Worm (Caenorhabditis elegans) whole organism, late embryonic: Measurements from ENCODE around the gene ZC404.15.

Experiments used
- C38D4.7 ChIP-seq: fragments of 200-800 bp; sonication (Bioruptor generic); optimal IDR thresholded peaks from 2 replicates; lab custom pipeline; 2018; ENCODE audit warnings: mild to moderate bottlenecking, missing genetic modification characterization, moderate library complexity, missing compliant biosample characterization
- F13H6.1 ChIP-seq: sonication (generic microtip); optimal IDR thresholded peaks from 2 replicates; lab custom pipeline; 2016; ENCODE audit warnings: missing genetic modification characterization, missing compliant biosample characterization
- K02D7.2 ChIP-seq: sonication (generic microtip); optimal IDR thresholded peaks from 2 replicates; lab custom pipeline; 2017; ENCODE audit warnings: mild to moderate bottlenecking, missing genetic modification characterization, missing compliant biosample characterization
- K09A11.1 ChIP-seq: sonication (generic microtip); optimal IDR thresholded peaks from 2 replicates; lab custom pipeline; 2017; ENCODE audit warnings: antibody characterized with exemption, mild to moderate bottlenecking, missing genetic modification characterization, missing compliant biosample characterization; ENCODE audit not compliant: insufficient read depth
- ama-1 ChIP-seq: fragments of 150-350 bp; optimal IDR thresholded peaks from 2 replicates; lab custom pipeline; 2014
- ceh-14 ChIP-seq: sonication (generic microtip); optimal IDR thresholded peaks from 2 replicates; lab custom pipeline; 2016; ENCODE audit warnings: missing genotype, missing genetic modification characterization, missing compliant biosample characterization
- ceh-18 ChIP-seq: sonication (generic microtip); optimal IDR thresholded peaks from 2 replicates; lab custom pipeline; 2016; ENCODE audit warnings: missing genetic modification characterization, missing compliant biosample characterization
- ceh-19 ChIP-seq: fragments of 200-800 bp; sonication (Bioruptor generic); optimal IDR thresholded peaks from 2 replicates; lab custom pipeline; 2018; ENCODE audit warnings: mild to moderate bottlenecking, missing genetic modification characterization, missing compliant biosample characterization
- ceh-2 ChIP-seq: sonication (generic microtip); optimal IDR thresholded peaks from 2 replicates; lab custom pipeline; 2016; ENCODE audit warnings: missing genotype, missing genetic modification characterization, missing compliant biosample characterization
- ceh-22 ChIP-seq: sonication (generic microtip); optimal IDR thresholded peaks from 2 replicates; lab custom pipeline; 2017; ENCODE audit warnings: missing biosample characterization, missing genetic modification characterization
- ceh-24 ChIP-seq: sonication (generic microtip); optimal IDR thresholded peaks from 2 replicates; lab custom pipeline; 2016; ENCODE audit warnings: mild to moderate bottlenecking, missing genetic modification characterization, missing compliant biosample characterization
- ceh-30 ChIP-seq: fragments of 150-350 bp; optimal IDR thresholded peaks from 2 replicates; lab custom pipeline; 2014; ENCODE audit warnings: missing biosample characterization, missing genetic modification characterization
- ceh-31 ChIP-seq: sonication (generic microtip); optimal IDR thresholded peaks from 2 replicates; lab custom pipeline; 2016; ENCODE audit warnings: missing genetic modification characterization, missing compliant biosample characterization
- ceh-34 ChIP-seq: sonication (generic microtip); optimal IDR thresholded peaks from 2 replicates; lab custom pipeline; 2016; ENCODE audit warnings: mild to moderate bottlenecking, missing genetic modification characterization, missing compliant biosample characterization
- ceh-48 ChIP-seq: sonication (generic microtip); optimal IDR thresholded peaks from 2 replicates; lab custom pipeline; 2016; ENCODE audit warnings: missing genetic modification characterization, inconsistent platforms, missing compliant biosample characterization
- dmd-4 ChIP-seq: sonication (generic microtip); optimal IDR thresholded peaks from 2 replicates; lab custom pipeline; 2016; ENCODE audit warnings: borderline replicate concordance, missing genetic modification characterization, missing compliant biosample characterization
- elt-4 ChIP-seq: sonication (generic microtip); optimal IDR thresholded peaks from 2 replicates; lab custom pipeline; 2016; ENCODE audit warnings: missing genetic modification characterization, missing compliant biosample characterization
- eyg-1 ChIP-seq: sonication (generic microtip); optimal IDR thresholded peaks from 2 replicates; lab custom pipeline; 2016; ENCODE audit warnings: missing genotype, missing genetic modification characterization, missing compliant biosample characterization
- fax-1 ChIP-seq: sonication (generic microtip); optimal IDR thresholded peaks from 2 replicates; lab custom pipeline; 2016; ENCODE audit warnings: missing genotype, missing genetic modification characterization, missing compliant biosample characterization
- fkh-10 ChIP-seq: fragments of 150-350 bp; optimal IDR thresholded peaks from 2 replicates; lab custom pipeline; 2014; ENCODE audit warnings: missing biosample characterization, missing genetic modification reagents, missing genetic modification characterization
- gmeb-2 ChIP-seq: sonication (generic microtip); optimal IDR thresholded peaks from 2 replicates; lab custom pipeline; 2016; ENCODE audit warnings: missing genetic modification characterization, inconsistent platforms, missing compliant biosample characterization
- hlh-13 ChIP-seq: fragments of 200-800 bp; sonication (Bioruptor generic); optimal IDR thresholded peaks from 2 replicates; lab custom pipeline; 2018; ENCODE audit warnings: mild to moderate bottlenecking, missing genetic modification characterization, missing compliant biosample characterization
- hlh-8 ChIP-seq: sonication (generic microtip); optimal IDR thresholded peaks from 2 replicates; lab custom pipeline; 2016; ENCODE audit warnings: missing genotype, missing genetic modification characterization, missing compliant biosample characterization
- lim-6 ChIP-seq: sonication (generic microtip); optimal IDR thresholded peaks from 2 replicates; lab custom pipeline; 2016; ENCODE audit warnings: missing genetic modification characterization, missing compliant biosample characterization
- mec-3 ChIP-seq: sonication (generic microtip); optimal IDR thresholded peaks from 2 replicates; lab custom pipeline; 2016; ENCODE audit warnings: borderline replicate concordance, missing genetic modification characterization, missing compliant biosample characterization
- nfya-1 ChIP-seq: sonication (generic microtip); optimal IDR thresholded peaks from 2 replicates; lab custom pipeline; 2017; ENCODE audit warnings: missing genetic modification characterization, mild to moderate bottlenecking, missing compliant biosample characterization, antibody characterized with exemption, moderate library complexity
- nhr-232 ChIP-seq: sonication (generic microtip); optimal IDR thresholded peaks from 2 replicates; lab custom pipeline; 2016; ENCODE audit warnings: missing genetic modification characterization, missing compliant biosample characterization
- odd-2 ChIP-seq: sonication (generic microtip); optimal IDR thresholded peaks from 2 replicates; lab custom pipeline; 2017; ENCODE audit warnings: antibody characterized with exemption, mild to moderate bottlenecking, missing genetic modification characterization, missing compliant biosample characterization
- pat-9 ChIP-seq: fragments of 200-800 bp; sonication (Bioruptor generic); optimal IDR thresholded peaks from 2 replicates; lab custom pipeline; 2018; ENCODE audit warnings: mild to moderate bottlenecking, missing genetic modification characterization, moderate library complexity, missing compliant biosample characterization
- pax-1 ChIP-seq: fragments of 150-350 bp; optimal IDR thresholded peaks from 2 replicates; lab custom pipeline; 2014; ENCODE audit warnings: missing biosample characterization, missing genetic modification characterization
- pha-2 ChIP-seq: sonication (generic microtip); optimal IDR thresholded peaks from 2 replicates; lab custom pipeline; 2017; ENCODE audit warnings: mild to moderate bottlenecking, missing genetic modification characterization, missing compliant biosample characterization
- pqm-1 ChIP-seq: sonication (generic microtip); optimal IDR thresholded peaks from 2 replicates; lab custom pipeline; 2016; ENCODE audit warnings: missing genetic modification characterization, missing compliant biosample characterization
- pros-1 ChIP-seq: fragments of 150-350 bp; optimal IDR thresholded peaks from 2 replicates; lab custom pipeline; 2014; ENCODE audit warnings: missing biosample characterization, missing genetic modification reagents, missing genetic modification characterization
- tbx-2 ChIP-seq: sonication (generic microtip); optimal IDR thresholded peaks from 2 replicates; lab custom pipeline; 2016; ENCODE audit warnings: missing genetic modification characterization, missing compliant biosample characterization
- unc-3 ChIP-seq, 2 experiments: fragments of 200-800 bp in 1 of 2; sonication (Bioruptor generic) in 1 of 2; sonication (generic microtip) in 1 of 2; conservative IDR thresholded peaks in 1 of 2; optimal IDR thresholded peaks in 1 of 2; 2 replicates each; pipeline versions ENCODE4 v1.3.6 to Lab custom; 2016 to 2022; ENCODE audit warnings: missing compliant biosample characterization in 2 of 2, missing genetic modification characterization in 2 of 2, missing genetic modification reagents in 1 of 2
- unc-42 ChIP-seq: sonication (generic microtip); optimal IDR thresholded peaks from 2 replicates; lab custom pipeline; 2016; ENCODE audit warnings: missing genotype, missing genetic modification characterization, missing compliant biosample characterization
- unc-55 ChIP-seq: sonication (generic microtip); optimal IDR thresholded peaks from 2 replicates; lab custom pipeline; 2017; ENCODE audit warnings: missing biosample characterization, missing genetic modification reagents, missing genetic modification characterization
- unc-86 ChIP-seq: sonication (generic microtip); optimal IDR thresholded peaks from 2 replicates; lab custom pipeline; 2016; ENCODE audit warnings: missing genetic modification characterization, missing compliant biosample characterization

Gene ZC404.15

DNA sequence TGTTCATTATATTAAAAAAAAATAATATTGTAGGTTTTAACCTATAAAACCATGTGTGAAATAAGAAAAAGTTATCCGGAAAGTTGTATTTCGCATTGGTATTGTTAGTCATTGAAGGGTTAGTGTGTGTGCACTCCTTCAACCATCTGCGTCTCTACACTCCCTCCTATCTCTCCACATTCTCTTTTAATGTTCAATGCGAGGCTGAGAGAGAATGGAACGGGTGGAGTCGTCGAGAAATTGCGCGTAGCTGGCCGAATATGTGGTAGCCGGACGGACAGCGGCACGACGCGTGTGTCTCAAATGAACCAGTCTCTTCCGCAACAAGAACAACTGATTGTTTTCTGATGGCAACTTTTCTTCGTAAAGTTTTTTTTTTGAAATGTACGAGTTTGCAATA, 16.6 kb downstream of the ZC404.15 start:
- TF ChIP-seq pat-9 (tag; lab: Kevin White, UChicago) (no peak), ceh-19 (peak; percentile 12), unc-86 (tag; lab: Kevin White, UChicago) (no peak), ceh-48 (tag; lab: Kevin White, UChicago) (no peak), ceh-31 (peak; percentile 52), pha-2 (tag; lab: Kevin White, UChicago) (peak; percentile 28), nfya-1 (tag; lab: Kevin White, UChicago) (peak; percentile 22)

- TF ChIP-seq pros-1 (tag; lab: Kevin White, UChicago), result no peak
- TF ChIP-seq ceh-14, result no peak
- TF ChIP-seq ceh-2 (tag; lab: Kevin White, UChicago), result no peak
Observed at ce11 chrV:6799564-6799963, 19.3 kb downstream of the ZC404.15 start, which contains the start of gene dmsr-9. Gene dmsr-9, minus strand, starts transcription at chrV:6799664.

DNA sequence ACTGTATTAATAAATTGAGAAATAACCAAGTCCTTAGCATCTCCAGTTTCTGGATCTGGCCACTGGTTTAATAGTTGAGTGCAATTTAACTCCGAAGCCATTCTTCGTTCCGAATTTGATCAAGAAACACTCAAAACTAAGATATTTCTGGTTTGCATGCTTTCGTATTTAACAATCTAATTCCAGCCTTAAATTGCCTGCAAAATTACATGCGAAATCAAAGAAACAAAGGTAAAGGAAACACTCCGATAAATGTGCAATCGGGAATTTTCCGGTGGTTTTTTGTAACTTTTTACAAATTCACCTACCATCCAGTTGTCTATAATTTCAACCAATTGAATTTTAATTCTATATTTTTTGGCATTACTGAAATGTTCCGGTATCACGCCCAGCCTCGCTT, 21.6 kb downstream of the ZC404.15 start, which contains the start of gene dmsr-10:
dmsr-10 (minus strand) TSS at position 101 of the 400 bp plus-strand sequence.
- no peak for TF ChIP-seq ceh-14
- no peak for TF ChIP-seq F13H6.1
- TF ChIP-seq tbx-2, result no peak
- TF ChIP-seq ceh-19, result no peak
- no peak for TF ChIP-seq ceh-30 (tag; lab: Kevin White, UChicago)
- no peak for TF ChIP-seq unc-42 (tag; lab: Kevin White, UChicago)
- TF ChIP-seq ceh-34, result no peak
- no peak for TF ChIP-seq ceh-18
- TF ChIP-seq fkh-10 (GFP tag; lab: Kevin White, UChicago), result no peak
- no peak for TF ChIP-seq lim-6 (tag; lab: Kevin White, UChicago)
- TF ChIP-seq pqm-1, result no peak
- TF ChIP-seq gmeb-2, result no peak
- no peak for TF ChIP-seq K09A11.1
- no peak for TF ChIP-seq ceh-48 (tag; lab: Kevin White, UChicago)
- TF ChIP-seq C38D4.7 (GFP tag; lab: Kevin White, UChicago), result no peak
- no peak for TF ChIP-seq ceh-24
- no peak for TF ChIP-seq fax-1 (tag; lab: Kevin White, UChicago)
- TF ChIP-seq hlh-8 (tag; lab: Kevin White, UChicago), result no peak
- TF ChIP-seq, all 69 proteins: peak for 0

ce11 chrV:6803992-6804391, 23.7 kb downstream of the ZC404.15 start, which contains the start of gene dmsr-11:
Gene dmsr-11, minus strand, starts transcription at chrV:6804092.
- TF ChIP-seq pax-1, result no peak
- no peak for TF ChIP-seq unc-3 (GFP tag; conservative IDR thresholded peaks at IDR 0.05; lab: Robert Waterston, UW)
- TF ChIP-seq unc-3 (tag; optimal IDR thresholded peaks at IDR 0.05; lab: Kevin White, UChicago), result no peak
- no peak for TF ChIP-seq nhr-232 (tag; lab: Kevin White, UChicago)
- no peak for TF ChIP-seq ceh-34
- no peak for TF ChIP-seq mec-3
- no peak for TF ChIP-seq pat-9 (tag; lab: Kevin White, UChicago)
- no peak for TF ChIP-seq pros-1 (tag; lab: Kevin White, UChicago)
- TF ChIP-seq ceh-22 (tag; lab: Kevin White, UChicago), result no peak
- TF ChIP-seq dmd-4 (tag; lab: Kevin White, UChicago), result no peak
- no peak for TF ChIP-seq ceh-48 (tag; lab: Kevin White, UChicago)
- TF ChIP-seq, all 69 proteins: peak for 0

DNA sequence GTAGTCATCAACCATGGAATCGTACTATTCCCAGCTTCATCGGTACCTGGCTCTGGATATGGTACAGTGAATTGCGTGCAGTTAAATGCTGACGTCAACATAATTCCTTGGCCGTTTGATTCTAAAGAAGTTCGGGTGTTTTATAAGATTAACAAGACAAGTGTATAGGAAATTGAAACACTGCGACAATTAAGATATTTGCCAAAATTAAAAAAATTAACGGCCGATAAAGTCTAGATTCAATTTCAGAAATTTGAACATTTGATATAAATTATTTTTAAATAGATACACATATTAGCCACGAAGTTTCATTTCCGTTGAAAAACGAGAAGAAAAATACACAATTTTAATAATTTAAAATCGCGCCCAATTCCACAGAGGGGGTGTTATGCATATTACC, 26.1 kb downstream of the ZC404.15 start, which contains the start of gene dmsr-12:
dmsr-12 (minus strand) TSS at position 101 of the 400 bp plus-strand sequence.
- no peak for TF ChIP-seq ceh-18
- TF ChIP-seq elt-4 (tag; lab: Kevin White, UChicago), result no peak
- no peak for TF ChIP-seq hlh-13 (GFP tag; lab: Kevin White, UChicago)
- no peak for TF ChIP-seq pax-1
- TF ChIP-seq odd-2 (tag; lab: Kevin White, UChicago), result no peak
- no peak for TF ChIP-seq unc-55 (GFP tag; lab: Kevin White, UChicago)
- TF ChIP-seq eyg-1 (tag; lab: Kevin White, UChicago), result no peak
- no peak for TF ChIP-seq hlh-8 (tag; lab: Kevin White, UChicago)
- TF ChIP-seq ama-1 (lab: Kevin White, UChicago), result no peak
- TF ChIP-seq K02D7.2 (tag; lab: Kevin White, UChicago), result no peak
